Fruit fly (Drosophila melanogaster) whole organism, prepupa: ENCODE measurements around the gene CG7458.

Experiments
- Blimp-1 ChIP-seq: fragments of 200-800 bp; sonication (Bioruptor generic); optimal IDR thresholded peaks from 3 replicates; lab custom pipeline; 2017; ENCODE audit warnings: missing biosample characterization, missing genetic modification characterization, mild to moderate bottlenecking, moderate library complexity, missing genetic modification reagents
- CG10631 ChIP-seq: fragments of 200-800 bp; sonication (Bioruptor generic); optimal IDR thresholded peaks from 2 replicates; lab custom pipeline; 2016; ENCODE audit warnings: missing biosample characterization, missing genetic modification characterization
- CG10669 ChIP-seq: fragments of 200-800 bp; sonication (Bioruptor generic); optimal IDR thresholded peaks from 3 replicates; lab custom pipeline; 2018; ENCODE audit warnings: missing biosample characterization, mild to moderate bottlenecking, missing genetic modification characterization, moderate library complexity
- CG11294 ChIP-seq: fragments of 200-800 bp; sonication (Bioruptor generic); IDR thresholded peaks from 2 replicates; pipeline ENCODE4 v1.3.6; 2022; ENCODE audit warnings: missing biosample characterization, missing genetic modification characterization
- CG11762 ChIP-seq: fragments of 200-800 bp; sonication (Bioruptor generic); optimal IDR thresholded peaks from 3 replicates; lab custom pipeline; 2016; ENCODE audit warnings: missing biosample characterization, missing genetic modification characterization; ENCODE audit not compliant: insufficient read depth
- CG15336 ChIP-seq: fragments of 200-800 bp; sonication (Bioruptor generic); IDR thresholded peaks from 2 replicates; pipeline ENCODE4 v1.3.6; 2022; ENCODE audit warnings: missing biosample characterization, missing genetic modification characterization
- CG16779 ChIP-seq: fragments of 200-800 bp; sonication (Bioruptor generic); optimal IDR thresholded peaks from 3 replicates; lab custom pipeline; 2017; ENCODE audit warnings: missing biosample characterization, mild to moderate bottlenecking, missing genetic modification characterization
- CG3032 ChIP-seq: fragments of 200-800 bp; optimal IDR thresholded peaks from 2 replicates; lab custom pipeline; 2019; ENCODE audit warnings: missing biosample characterization, mild to moderate bottlenecking, missing genetic modification characterization, moderate library complexity
- CG31627 ChIP-seq: fragments of 200-800 bp; sonication (Bioruptor generic); optimal IDR thresholded peaks from 3 replicates; lab custom pipeline; 2016; ENCODE audit warnings: missing biosample characterization, missing genetic modification characterization
- CG32006 ChIP-seq: fragments of 200-800 bp; sonication (Bioruptor generic); optimal IDR thresholded peaks from 3 replicates; lab custom pipeline; 2017; ENCODE audit warnings: missing biosample characterization, mild to moderate bottlenecking, missing genetic modification characterization
- CG4318 ChIP-seq: fragments of 200-800 bp; sonication (Bioruptor generic); optimal IDR thresholded peaks from 3 replicates; lab custom pipeline; 2017; ENCODE audit warnings: missing biosample characterization, mild to moderate bottlenecking, missing genetic modification characterization
- CG6276 ChIP-seq: fragments of 200-800 bp; sonication (Bioruptor generic); optimal IDR thresholded peaks from 2 replicates; lab custom pipeline; 2017; ENCODE audit warnings: missing biosample characterization, mild to moderate bottlenecking, missing genetic modification characterization
- CG6808 ChIP-seq: fragments of 200-800 bp; sonication (Bioruptor generic); optimal IDR thresholded peaks from 3 replicates; lab custom pipeline; 2017; ENCODE audit warnings: missing biosample characterization, missing genetic modification characterization, mild to moderate bottlenecking, moderate library complexity, missing genetic modification reagents
- CG6854 ChIP-seq: fragments of 200-800 bp; sonication (Bioruptor generic); optimal IDR thresholded peaks from 2 replicates; lab custom pipeline; 2017; ENCODE audit warnings: missing biosample characterization, mild to moderate bottlenecking, missing genetic modification characterization
- CG7368 ChIP-seq: fragments of 200-800 bp; sonication (Bioruptor generic); optimal IDR thresholded peaks from 3 replicates; lab custom pipeline; 2016; ENCODE audit warnings: missing biosample characterization, missing genetic modification characterization
- CG8119 ChIP-seq: fragments of 200-800 bp; sonication (Bioruptor generic); IDR thresholded peaks from 3 replicates; pipeline ENCODE4 v1.3.6; 2022; ENCODE audit warnings: missing biosample characterization, missing genetic modification characterization
- CG8319 ChIP-seq: fragments of 200-800 bp; sonication (Bioruptor generic); optimal IDR thresholded peaks from 3 replicates; lab custom pipeline; 2016; ENCODE audit warnings: missing biosample characterization, missing genetic modification characterization
- CG8632 ChIP-seq: fragments of 200-800 bp; sonication (Bioruptor generic); optimal IDR thresholded peaks from 3 replicates; lab custom pipeline; 2016; ENCODE audit warnings: missing biosample characterization, missing genetic modification characterization
- CG9139 ChIP-seq: fragments of 200-800 bp; sonication (Bioruptor generic); optimal IDR thresholded peaks from 3 replicates; lab custom pipeline; 2017; ENCODE audit warnings: missing biosample characterization, mild to moderate bottlenecking, missing genetic modification characterization
- Eip75B ChIP-seq: fragments of 200-800 bp; sonication (Bioruptor generic); optimal IDR thresholded peaks from 3 replicates; lab custom pipeline; 2016; ENCODE audit warnings: missing biosample characterization, missing genetic modification characterization
- Eip78C ChIP-seq: fragments of 200-800 bp; sonication (Bioruptor generic); peaks from one replicate; lab custom pipeline; 2016; ENCODE audit warnings: missing biosample characterization, missing genetic modification characterization
- Eip93F ChIP-seq: fragments of 200-800 bp; sonication (Bioruptor generic); optimal IDR thresholded peaks from 2 replicates; lab custom pipeline; 2016; ENCODE audit warnings: missing biosample characterization, mild to moderate bottlenecking, missing genetic modification characterization
- Ets21C ChIP-seq: fragments of 200-800 bp; sonication (Bioruptor generic); optimal IDR thresholded peaks from 3 replicates; lab custom pipeline; 2016; ENCODE audit warnings: missing biosample characterization, missing genetic modification characterization
- Gug ChIP-seq: fragments of 200-800 bp; sonication (Bioruptor generic); IDR thresholded peaks from 2 replicates; pipeline ENCODE4 v1.3.6; 2022; ENCODE audit warnings: missing biosample characterization, missing genetic modification characterization
- Hr38 ChIP-seq: sonication (Bioruptor generic); optimal IDR thresholded peaks from 2 replicates; lab custom pipeline; 2016; ENCODE audit warnings: missing biosample characterization, missing genetic modification characterization
- Hr39 ChIP-seq: fragments of 200-800 bp; sonication (Bioruptor generic); optimal IDR thresholded peaks from 2 replicates; lab custom pipeline; 2016; ENCODE audit warnings: missing biosample characterization, missing genetic modification characterization
- Hr4 ChIP-seq: fragments of 200-800 bp; sonication (Bioruptor generic); optimal IDR thresholded peaks from 3 replicates; lab custom pipeline; 2016; ENCODE audit warnings: missing biosample characterization, missing genetic modification characterization
- Lpt ChIP-seq: fragments of 200-800 bp; sonication (Bioruptor generic); optimal IDR thresholded peaks from 3 replicates; lab custom pipeline; 2016; ENCODE audit warnings: missing biosample characterization, missing genetic modification characterization
- Met ChIP-seq: fragments of 200-800 bp; sonication (Bioruptor generic); optimal IDR thresholded peaks from 3 replicates; lab custom pipeline; 2016; ENCODE audit warnings: missing biosample characterization, missing genetic modification characterization
- Smox ChIP-seq: fragments of 200-800 bp; sonication (Bioruptor generic); optimal IDR thresholded peaks from 3 replicates; lab custom pipeline; 2016; ENCODE audit warnings: missing biosample characterization, missing genetic modification characterization
- Sox14 ChIP-seq: fragments of 200-800 bp; sonication (Bioruptor generic); optimal IDR thresholded peaks from 3 replicates; lab custom pipeline; 2016; ENCODE audit warnings: missing biosample characterization, missing genetic modification characterization
- achi ChIP-seq: fragments of 200-800 bp; sonication (Bioruptor generic); optimal IDR thresholded peaks from 3 replicates; lab custom pipeline; 2016; ENCODE audit warnings: missing biosample characterization, missing genetic modification characterization
- acj6 ChIP-seq: fragments of 200-800 bp; sonication (Bioruptor generic); optimal IDR thresholded peaks from 3 replicates; lab custom pipeline; 2016; ENCODE audit warnings: missing biosample characterization, missing genetic modification characterization
- cyc ChIP-seq: fragments of 200-800 bp; sonication (Bioruptor generic); optimal IDR thresholded peaks from 3 replicates; lab custom pipeline; 2016; ENCODE audit warnings: missing biosample characterization, missing genetic modification characterization
- dac ChIP-seq: fragments of 200-800 bp; sonication (Bioruptor generic); optimal IDR thresholded peaks from 2 replicates; lab custom pipeline; 2017; ENCODE audit warnings: missing biosample characterization, mild to moderate bottlenecking, missing genetic modification characterization
- dsx ChIP-seq: fragments of 200-800 bp; optimal IDR thresholded peaks from 3 replicates; lab custom pipeline; 2019; ENCODE audit warnings: missing biosample characterization, mild to moderate bottlenecking, missing genetic modification characterization, moderate library complexity; ENCODE audit not compliant: poor library complexity, severe bottlenecking
- esn ChIP-seq: fragments of 200-800 bp; sonication (Bioruptor generic); optimal IDR thresholded peaks from 2 replicates; lab custom pipeline; 2016; ENCODE audit warnings: missing biosample characterization, mild to moderate bottlenecking, missing genetic modification characterization, moderate library complexity
- fd59A ChIP-seq: fragments of 200-800 bp; sonication (Bioruptor generic); optimal IDR thresholded peaks from 2 replicates; lab custom pipeline; 2017; ENCODE audit warnings: missing biosample characterization, mild to moderate bottlenecking, missing genetic modification characterization, missing genetic modification reagents
- fd85E ChIP-seq: fragments of 200-800 bp; sonication (Bioruptor generic); optimal IDR thresholded peaks from 3 replicates; lab custom pipeline; 2016; ENCODE audit warnings: missing biosample characterization, missing genetic modification characterization
- lz ChIP-seq: fragments of 200-800 bp; sonication (Bioruptor generic); optimal IDR thresholded peaks from 3 replicates; lab custom pipeline; 2016; ENCODE audit warnings: missing biosample characterization, missing genetic modification characterization
- net ChIP-seq: fragments of 200-800 bp; sonication (Bioruptor generic); optimal IDR thresholded peaks from 3 replicates; lab custom pipeline; 2016; ENCODE audit warnings: missing biosample characterization, missing genetic modification characterization
- pdm3 ChIP-seq: fragments of 200-800 bp; sonication (Bioruptor generic); optimal IDR thresholded peaks from 3 replicates; lab custom pipeline; 2016; ENCODE audit warnings: missing biosample characterization, missing genetic modification characterization
- salr ChIP-seq, 2 experiments: fragments of 200-800 bp; sonication (Bioruptor generic); optimal IDR thresholded peaks; 3 replicates each; lab custom pipeline; 2016 to 2018; ENCODE audit warnings: missing biosample characterization in 2 of 2, missing genetic modification characterization in 2 of 2, mild to moderate bottlenecking in 1 of 2
- ss ChIP-seq, 2 experiments: fragments of 200-800 bp; sonication (Bioruptor generic); optimal IDR thresholded peaks; 2 replicates in 1 of 2; 3 replicates in 1 of 2; lab custom pipeline; 2017 to 2018; ENCODE audit warnings: mild to moderate bottlenecking in 2 of 2, missing biosample characterization in 2 of 2, missing genetic modification characterization in 2 of 2, moderate library complexity in 1 of 2
- svp ChIP-seq: fragments of 200-800 bp; sonication (Bioruptor generic); peaks from one replicate; lab custom pipeline; 2016; ENCODE audit warnings: missing biosample characterization, missing genetic modification characterization
- topi ChIP-seq: fragments of 200-800 bp; sonication (Bioruptor generic); optimal IDR thresholded peaks from 3 replicates; lab custom pipeline; 2016; ENCODE audit warnings: missing biosample characterization, missing genetic modification characterization
- vri ChIP-seq: fragments of 200-800 bp; sonication (Bioruptor generic); optimal IDR thresholded peaks from 3 replicates; lab custom pipeline; 2016; ENCODE audit warnings: missing biosample characterization, mild to moderate bottlenecking, missing genetic modification characterization

The CG7458 gene

dm6 chr3L:21918605-21919004 lies 36.3 kb upstream of the CG7458 start (continued):
- TF ChIP-seq CG8319 (GFP tag; lab: Kevin White, UChicago) (no peak), acj6 (GFP tag; lab: Kevin White, UChicago) (no peak), vri (no peak), Hr38 (GFP tag; lab: Kevin White, UChicago) (no peak), pdm3 (GFP tag; lab: Kevin White, UChicago) (no peak), achi (GFP tag; lab: Kevin White, UChicago) (no peak), Hr39 (GFP tag; lab: Kevin White, UChicago) (no peak)

dm6 chr3L:21930179-21930578 lies 24.7 kb upstream of the CG7458 start:
- TF ChIP-seq CG32006 (GFP tag; lab: Kevin White, UChicago) = no peak
- TF ChIP-seq CG15336 (GFP tag; lab: Robert Waterston, UW) = peak; percentile 22; the same call in 1 of the 2 replicates
- no peak for TF ChIP-seq CG6276

- TF ChIP-seq Eip93F (GFP tag; lab: Kevin White, UChicago) (no peak), pdm3 (GFP tag; lab: Kevin White, UChicago) (no peak), CG6854 (GFP tag; lab: Kevin White, UChicago) (no peak), lz (GFP tag; lab: Kevin White, UChicago) (no peak), CG10669 (GFP tag; lab: Kevin White, UChicago) (peak; percentile 44), Eip75B (GFP tag; lab: Kevin White, UChicago) (peak; percentile 33), CG6276 (peak; percentile 77), CG8119 (GFP tag; lab: Robert Waterston, UW) (0 out of 3 replicates have a peak, but pooled peaks have one; percentile 30), ss (GFP tag; optimal IDR thresholded peaks at IDR 0.05; lab: Kevin White, UChicago) (peak; percentile 72 to 84), CG31627 (GFP tag; lab: Kevin White, UChicago) (no peak), Hr4 (GFP tag; lab: Kevin White, UChicago) (peak; percentile 28), CG4318 (GFP tag; lab: Kevin White, UChicago) (no peak), achi (GFP tag; lab: Kevin White, UChicago) (peak; percentile 18), CG8319 (GFP tag; lab: Kevin White, UChicago) (peak; percentile 0), dsx (GFP tag; lab: Kevin White, UChicago) (no peak), svp (peak; percentile 95), CG8632 (GFP tag; lab: Kevin White, UChicago) (no peak), CG32006 (GFP tag; lab: Kevin White, UChicago) (no peak), CG3032 (tag; lab: Kevin White, UChicago) (no peak), acj6 (GFP tag; lab: Kevin White, UChicago) (no peak), Hr38 (GFP tag; lab: Kevin White, UChicago) (no peak), CG10631 (no peak), Met (GFP tag; lab: Kevin White, UChicago) (no peak), topi (GFP tag; lab: Kevin White, UChicago) (no peak), CG11294 (GFP tag; lab: Robert Waterston, UW) (no peak), CG15336 (GFP tag; lab: Robert Waterston, UW) (peak; percentile 30; the same call in 1 of the 2 replicates), Eip78C (GFP tag; lab: Kevin White, UChicago) (peak; percentile 81), dac (peak; percentile 3), CG11762 (GFP tag; lab: Kevin White, UChicago) (no peak), CG7368 (GFP tag; lab: Kevin White, UChicago) (no peak), Lpt (GFP tag; lab: Kevin White, UChicago) (no peak), Sox14 (peak; percentile 10), salr (GFP tag; optimal IDR thresholded peaks at IDR 0.05; lab: Kevin White, UChicago) (no peak), Ets21C (GFP tag; lab: Kevin White, UChicago) (no peak), CG6808 (GFP tag; lab: Kevin White, UChicago) (peak; percentile 72), Hr39 (GFP tag; lab: Kevin White, UChicago) (no peak), Gug (GFP tag; lab: Robert Waterston, UW) (no peak), CG9139 (GFP tag; lab: Kevin White, UChicago) (peak; percentile 67), cyc (no peak), Smox (GFP tag; lab: Kevin White, UChicago) (no peak), net (GFP tag; lab: Kevin White, UChicago) (peak; percentile 46), fd85E (GFP tag; lab: Kevin White, UChicago) (no peak), CG16779 (tag; lab: Kevin White, UChicago) (no peak), fd59A (GFP tag; lab: Kevin White, UChicago) (no peak), Blimp-1 (no peak), esn (GFP tag; lab: Kevin White, UChicago) (no peak)
These were observed 20.4 kb upstream of the CG7458 start, which contains the start of gene SLC22A for dm6 chr3L:21934462-21934861. Gene SLC22A, plus strand, starts transcription at chr3L:21934704.
